Worm (Caenorhabditis elegans) whole organism, L2 larva: ENCODE results near the gene ctr-9.
A peak's percentile ranks its signal among the peaks of the same experiment; 100 is the strongest.

Source experiments
- C34F6.9 ChIP-seq: fragments of 150-350 bp; optimal IDR thresholded peaks from 2 replicates; lab custom pipeline; 2014; ENCODE audit warnings: missing biosample characterization, missing genetic modification characterization
- ZK546.5 ChIP-seq: sonication (generic microtip); optimal IDR thresholded peaks from 2 replicates; lab custom pipeline; 2017; ENCODE audit warnings: missing biosample characterization, missing genetic modification characterization
- aly-2 ChIP-seq: fragments of 150-350 bp; optimal IDR thresholded peaks from 2 replicates; lab custom pipeline; 2014; ENCODE audit warnings: missing biosample characterization, missing genetic modification characterization
- ama-1 ChIP-seq: fragments of 150-350 bp; optimal IDR thresholded peaks from 2 replicates; lab custom pipeline; 2018; ENCODE audit warnings: inconsistent platforms
- blmp-1 ChIP-seq: sonication (generic microtip); optimal IDR thresholded peaks from 2 replicates; lab custom pipeline; 2017; ENCODE audit warnings: missing genetic modification characterization, mild to moderate bottlenecking, missing compliant biosample characterization, antibody characterized with exemption, moderate library complexity; ENCODE audit not compliant: insufficient read depth
- ceh-16 ChIP-seq: fragments of 150-350 bp; optimal IDR thresholded peaks from 2 replicates; lab custom pipeline; 2014; ENCODE audit warnings: missing biosample characterization, missing genetic modification characterization
- ceh-82 ChIP-seq: fragments of 150-350 bp; optimal IDR thresholded peaks from 2 replicates; lab custom pipeline; 2014; ENCODE audit warnings: missing biosample characterization, missing genetic modification characterization
- dmd-4 ChIP-seq: sonication (generic microtip); optimal IDR thresholded peaks from 2 replicates; lab custom pipeline; 2017; ENCODE audit warnings: missing biosample characterization, missing genetic modification characterization
- elt-1 ChIP-seq: fragments of 150-350 bp; optimal IDR thresholded peaks from 2 replicates; lab custom pipeline; 2014; ENCODE audit warnings: missing biosample characterization, missing genetic modification characterization
- fos-1 ChIP-seq: fragments of 150-350 bp; optimal IDR thresholded peaks from 2 replicates; lab custom pipeline; 2014; ENCODE audit warnings: missing biosample characterization, missing genetic modification characterization
- gmeb-1 ChIP-seq: fragments of 150-350 bp; optimal IDR thresholded peaks from 2 replicates; lab custom pipeline; 2014; ENCODE audit warnings: missing biosample characterization, missing genetic modification characterization
- lin-11 ChIP-seq: fragments of 150-350 bp; sonication (generic microtip); optimal IDR thresholded peaks from 2 replicates; lab custom pipeline; 2014; ENCODE audit warnings: missing biosample characterization, missing genetic modification characterization, inconsistent platforms, mixed read lengths
- lin-39 ChIP-seq: fragments of 150-350 bp; optimal IDR thresholded peaks from 2 replicates; lab custom pipeline; 2014; ENCODE audit warnings: missing biosample characterization, missing genetic modification reagents, missing genetic modification characterization
- lsy-2 ChIP-seq, 2 experiments: fragments of 150-350 bp in 1 of 2; sonication (generic microtip) in 1 of 2; optimal IDR thresholded peaks; 2 replicates each; lab custom pipeline; 2014 to 2017; ENCODE audit warnings: missing biosample characterization in 2 of 2, missing genetic modification characterization in 2 of 2
- mab-5 ChIP-seq: fragments of 150-350 bp; optimal IDR thresholded peaks from 2 replicates; lab custom pipeline; 2014; ENCODE audit warnings: missing biosample characterization, missing genetic modification characterization
- nhr-10 ChIP-seq: sonication (generic microtip); optimal IDR thresholded peaks from 2 replicates; lab custom pipeline; 2017; ENCODE audit warnings: missing biosample characterization, missing genetic modification characterization
- nhr-129 ChIP-seq: fragments of 150-350 bp; optimal IDR thresholded peaks from 2 replicates; lab custom pipeline; 2014; ENCODE audit warnings: missing biosample characterization, missing genetic modification characterization
- nhr-237 ChIP-seq: fragments of 150-350 bp; optimal IDR thresholded peaks from 2 replicates; lab custom pipeline; 2014; ENCODE audit warnings: missing biosample characterization, missing genetic modification characterization
- nhr-25 ChIP-seq: fragments of 150-350 bp; sonication (generic microtip); optimal IDR thresholded peaks from 3 replicates; lab custom pipeline; 2014; ENCODE audit warnings: missing biosample characterization, missing genetic modification characterization
- nhr-6 ChIP-seq: fragments of 150-350 bp; optimal IDR thresholded peaks from 2 replicates; lab custom pipeline; 2014; ENCODE audit warnings: missing biosample characterization, missing genetic modification characterization
- nhr-77 ChIP-seq: fragments of 150-350 bp; optimal IDR thresholded peaks from 2 replicates; lab custom pipeline; 2014; ENCODE audit warnings: missing biosample characterization, missing genetic modification characterization
- peb-1 ChIP-seq: fragments of 150-350 bp; optimal IDR thresholded peaks from 2 replicates; lab custom pipeline; 2014; ENCODE audit warnings: missing biosample characterization, missing genetic modification characterization
- skn-1 ChIP-seq: sonication (generic microtip); optimal IDR thresholded peaks from 2 replicates; lab custom pipeline; 2017; ENCODE audit warnings: missing biosample characterization, missing genetic modification characterization
- sma-3 ChIP-seq: sonication (generic microtip); optimal IDR thresholded peaks from 2 replicates; lab custom pipeline; 2016; ENCODE audit warnings: missing genetic modification reagents, missing genetic modification characterization, missing compliant biosample characterization
- sma-9 ChIP-seq, 2 experiments: fragments of 150-350 bp in 1 of 2; sonication (generic microtip) in 1 of 2; optimal IDR thresholded peaks; 2 replicates each; lab custom pipeline; 2014 to 2016; ENCODE audit warnings: missing genetic modification characterization in 2 of 2, mild to moderate bottlenecking in 1 of 2, missing biosample characterization in 1 of 2, missing compliant biosample characterization in 1 of 2, missing genetic modification reagents in 1 of 2, moderate library complexity in 1 of 2
- zag-1 ChIP-seq: fragments of 150-350 bp; optimal IDR thresholded peaks from 2 replicates; lab custom pipeline; 2014; ENCODE audit warnings: missing biosample characterization, missing genetic modification characterization
- ztf-1 ChIP-seq: fragments of 200-800 bp; sonication (Bioruptor generic); conservative IDR thresholded peaks from 2 replicates; pipeline ENCODE4 v1.3.6; 2022; ENCODE audit warnings: missing genetic modification characterization, missing compliant biosample characterization
- ztf-11 ChIP-seq: sonication (generic microtip); optimal IDR thresholded peaks from 2 replicates; lab custom pipeline; 2017; ENCODE audit warnings: missing biosample characterization, missing genetic modification characterization
- ztf-4 ChIP-seq: fragments of 150-350 bp; optimal IDR thresholded peaks from 2 replicates; lab custom pipeline; 2014; ENCODE audit warnings: missing biosample characterization, missing genetic modification characterization

Gene ctr-9

ce11 chrIII:9488027-9488426 is 3.2 kb upstream of the ctr-9 start:
- TF ChIP-seq ama-1 (lab: Kevin White, UChicago) (no peak), C34F6.9 (tag; lab: Kevin White, UChicago) (no peak), nhr-6 (tag; lab: Kevin White, UChicago) (no peak), fos-1 (tag; lab: Kevin White, UChicago) (no peak), mab-5 (no peak)

- TF ChIP-seq nhr-77 (no peak), lsy-2 (tag; optimal IDR thresholded peaks at IDR 0.05; lab: Kevin White, UChicago) (peak in 1 of 2 experiments; percentile 2)
Observed at ce11 chrIII:9488431-9488830, 2.8 kb upstream of the ctr-9 start, which contains the start of gene nlp-36. Gene nlp-36, plus strand, starts transcription at chrIII:9488731.

ce11 chrIII:9489798-9490197 is 1.4 kb upstream of the ctr-9 start:
- TF ChIP-seq ZK546.5 (tag; lab: Kevin White, UChicago) (no peak), ceh-16 (tag; lab: Kevin White, UChicago) (no peak), blmp-1 (tag; lab: Kevin White, UChicago) (no peak), ama-1 (lab: Kevin White, UChicago) (no peak), sma-9 (GFP tag; optimal IDR thresholded peaks at IDR 0.05; lab: Kevin White, UChicago) (no peak), sma-9 (tag; optimal IDR thresholded peaks at IDR 0.05; lab: Kevin White, UChicago) (no peak)

ce11 chrIII:9494209-9494608 is 3.0 kb downstream of the ctr-9 start:
- TF ChIP-seq ztf-11 (tag; lab: Kevin White, UChicago) (no peak), sma-9 (GFP tag; optimal IDR thresholded peaks at IDR 0.05; lab: Kevin White, UChicago) (no peak), sma-9 (tag; optimal IDR thresholded peaks at IDR 0.05; lab: Kevin White, UChicago) (no peak), peb-1 (no peak), ztf-4 (tag; lab: Kevin White, UChicago) (no peak), skn-1 (tag; lab: Kevin White, UChicago) (no peak), ztf-1 (GFP tag; lab: Robert Waterston, UW) (no peak)

DNA sequence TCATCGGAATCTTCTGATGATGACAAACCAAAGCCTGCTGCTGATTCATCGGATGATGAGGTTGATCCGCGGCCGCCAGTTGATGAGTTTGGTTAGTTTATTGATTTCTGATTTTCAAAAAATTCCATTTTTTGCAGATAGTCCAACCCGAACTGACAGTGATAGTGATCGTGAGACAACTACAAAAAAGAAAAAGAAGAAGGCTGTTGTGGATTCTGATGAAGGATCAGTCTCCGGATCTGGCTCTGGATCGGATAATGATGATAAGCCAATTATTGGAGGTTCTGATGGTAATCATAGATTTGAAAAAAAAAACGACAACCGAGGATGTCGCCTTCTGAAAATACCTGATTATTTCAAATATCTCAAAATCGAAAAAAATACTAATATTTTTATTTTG is 4.9 kb downstream of the ctr-9 start:
- TF ChIP-seq mab-5 (no peak), lin-39 (tag; lab: Kevin White, UChicago) (no peak), aly-2 (no peak), blmp-1 (tag; lab: Kevin White, UChicago) (no peak), ztf-11 (tag; lab: Kevin White, UChicago) (no peak)

DNA sequence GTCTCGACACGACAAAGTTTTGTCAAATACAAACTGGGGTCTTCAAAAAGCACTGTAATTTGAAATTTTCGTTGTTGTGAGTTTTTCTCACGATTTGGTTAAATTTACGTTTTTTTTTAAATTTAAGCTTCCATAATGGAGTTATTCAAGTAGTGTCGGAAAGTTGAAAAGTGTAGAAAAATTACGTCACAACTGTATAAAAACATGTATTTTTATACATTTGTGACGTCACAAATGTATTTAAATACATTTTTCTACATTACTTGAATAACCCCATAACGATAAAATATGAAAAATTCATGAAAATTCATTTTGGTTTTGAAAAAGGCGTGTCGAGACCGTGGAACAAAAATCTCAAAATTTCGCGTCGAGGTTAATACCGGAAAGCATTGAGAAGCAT is 6.2 kb downstream of the ctr-9 start:
- no peak for TF ChIP-seq elt-1 (tag; lab: Kevin White, UChicago)
- TF ChIP-seq lin-39 (tag; lab: Kevin White, UChicago): no peak
- no peak for TF ChIP-seq aly-2
- no peak for TF ChIP-seq nhr-237 (tag; lab: Kevin White, UChicago)
- TF ChIP-seq nhr-25 (tag; lab: Kevin White, UChicago): no peak
- no peak for TF ChIP-seq dmd-4 (tag; lab: Kevin White, UChicago)

DNA sequence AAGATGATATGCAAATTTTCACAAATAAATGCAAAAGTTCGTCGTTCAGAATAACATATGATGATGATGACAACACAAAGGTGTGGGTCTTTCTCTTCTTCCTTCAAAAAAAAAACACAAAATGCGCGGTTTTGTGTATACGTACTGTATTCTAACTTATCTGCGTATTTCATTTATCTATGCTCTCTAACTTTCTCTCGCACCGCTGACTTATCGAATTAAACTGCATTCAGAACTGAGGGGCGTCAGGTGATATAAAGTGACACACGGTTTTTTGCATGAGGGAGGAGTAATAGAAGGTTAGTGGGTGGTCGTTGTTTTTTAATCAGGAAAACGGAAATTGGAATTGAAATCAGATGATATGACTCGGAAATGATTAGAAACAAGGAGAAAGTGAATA is 9.1 kb downstream of the ctr-9 start, which contains the start of gene sod-4:
TSS of gene sod-4 (minus strand) at position 109 of the 400 bp plus-strand sequence.
- TF ChIP-seq ama-1 (lab: Kevin White, UChicago): no peak
- TF ChIP-seq ceh-82: no peak
- TF ChIP-seq lin-11 (tag; lab: Kevin White, UChicago): no peak
- peak; percentile 60 for TF ChIP-seq nhr-129 (tag; lab: Kevin White, UChicago)
- peak; percentile 57 for TF ChIP-seq gmeb-1
- TF ChIP-seq nhr-25 (tag; lab: Kevin White, UChicago): peak; percentile 50
- TF ChIP-seq nhr-10 (tag; lab: Kevin White, UChicago): no peak
- TF ChIP-seq zag-1: no peak
- TF ChIP-seq fos-1 (tag; lab: Kevin White, UChicago): no peak
- peak; percentile 47 for TF ChIP-seq sma-3 (GFP tag; lab: Kevin White, UChicago)
- TF ChIP-seq, all 48 proteins: peak for 4
